Worm (Caenorhabditis elegans) whole organism, L3 larva: Measurements from ENCODE around the gene cex-2.

ENCODE experiments used
- R02D3.7 ChIP-seq: fragments of 150-350 bp; optimal IDR thresholded peaks from 2 replicates; lab custom pipeline; 2014; ENCODE audit warnings: missing biosample characterization, missing genetic modification characterization
- ZK546.5 ChIP-seq: sonication (generic microtip); optimal IDR thresholded peaks from 2 replicates; lab custom pipeline; 2017; ENCODE audit warnings: missing biosample characterization, missing genetic modification characterization
- ceh-16 ChIP-seq: sonication (generic microtip); optimal IDR thresholded peaks from 2 replicates; lab custom pipeline; 2017; ENCODE audit warnings: missing biosample characterization, missing genetic modification characterization
- ceh-28 ChIP-seq: fragments of 150-350 bp; optimal IDR thresholded peaks from 2 replicates; lab custom pipeline; 2014; ENCODE audit warnings: missing biosample characterization, missing genetic modification reagents, missing genetic modification characterization
- ceh-82 ChIP-seq: fragments of 150-350 bp; optimal IDR thresholded peaks from 2 replicates; lab custom pipeline; 2014; ENCODE audit warnings: missing biosample characterization, missing genetic modification characterization
- ceh-9 ChIP-seq: sonication (generic microtip); optimal IDR thresholded peaks from 2 replicates; lab custom pipeline; 2018; ENCODE audit warnings: missing biosample characterization, missing genetic modification characterization
- daf-12 ChIP-seq: fragments of 150-350 bp; optimal IDR thresholded peaks from 2 replicates; lab custom pipeline; 2014; ENCODE audit warnings: missing biosample characterization, missing genetic modification reagents, missing genetic modification characterization
- egl-5 ChIP-seq: fragments of 150-350 bp; optimal IDR thresholded peaks from 2 replicates; lab custom pipeline; 2017; ENCODE audit warnings: missing biosample characterization, missing genetic modification reagents, missing genetic modification characterization, inconsistent platforms
- elt-1 ChIP-seq: fragments of 150-350 bp; optimal IDR thresholded peaks from 2 replicates; lab custom pipeline; 2014; ENCODE audit warnings: missing biosample characterization, missing genetic modification characterization
- elt-2 ChIP-seq: sonication (generic microtip); optimal IDR thresholded peaks from 2 replicates; lab custom pipeline; 2016; ENCODE audit warnings: missing genetic modification reagents, mild to moderate bottlenecking, missing genetic modification characterization, missing compliant biosample characterization
- elt-3 ChIP-seq, 3 experiments: fragments of 150-350 bp in 1 of 3; sonication (generic microtip) in 2 of 3; optimal IDR thresholded peaks; 2 replicates in 2 of 3; 4 replicates in 1 of 3; lab custom pipeline; 2014 to 2017; ENCODE audit warnings: missing biosample characterization in 3 of 3, missing genetic modification characterization in 3 of 3
- fkh-10 ChIP-seq: sonication (generic microtip); optimal IDR thresholded peaks from 2 replicates; lab custom pipeline; 2017; ENCODE audit warnings: missing biosample characterization, missing genetic modification reagents, missing genetic modification characterization
- fkh-2 ChIP-seq: fragments of 150-350 bp; optimal IDR thresholded peaks from 2 replicates; lab custom pipeline; 2014; ENCODE audit warnings: missing biosample characterization, missing genetic modification reagents, missing genetic modification characterization
- fos-1 ChIP-seq: fragments of 150-350 bp; optimal IDR thresholded peaks from 2 replicates; lab custom pipeline; 2014; ENCODE audit warnings: missing biosample characterization, missing genetic modification characterization
- jun-1 ChIP-seq: fragments of 150-350 bp; optimal IDR thresholded peaks from 2 replicates; lab custom pipeline; 2014; ENCODE audit warnings: missing biosample characterization, missing genetic modification reagents, missing genetic modification characterization
- lsy-12 ChIP-seq: sonication (generic microtip); optimal IDR thresholded peaks from 2 replicates; lab custom pipeline; 2016; ENCODE audit warnings: mild to moderate bottlenecking, missing genetic modification characterization, missing compliant biosample characterization
- mdl-1 ChIP-seq: fragments of 150-350 bp; optimal IDR thresholded peaks from 2 replicates; lab custom pipeline; 2014; ENCODE audit warnings: missing biosample characterization, missing genetic modification characterization
- mml-1 ChIP-seq: fragments of 150-350 bp; sonication (generic microtip); optimal IDR thresholded peaks from 3 replicates; lab custom pipeline; 2014; ENCODE audit warnings: missing biosample characterization, missing genetic modification characterization
- nfya-1 ChIP-seq: sonication (generic microtip); optimal IDR thresholded peaks from 2 replicates; lab custom pipeline; 2017; ENCODE audit warnings: missing genetic modification characterization, mild to moderate bottlenecking, missing compliant biosample characterization, antibody characterized with exemption, moderate library complexity; ENCODE audit not compliant: insufficient read depth
- nhr-12 ChIP-seq: fragments of 150-350 bp; optimal IDR thresholded peaks from 2 replicates; lab custom pipeline; 2014; ENCODE audit warnings: missing biosample characterization, missing genetic modification characterization
- nhr-23 ChIP-seq: fragments of 150-350 bp; optimal IDR thresholded peaks from 2 replicates; lab custom pipeline; 2014; ENCODE audit warnings: missing biosample characterization, missing genetic modification reagents, missing genetic modification characterization
- nhr-25 ChIP-seq: sonication (generic microtip); optimal IDR thresholded peaks from 2 replicates; lab custom pipeline; 2017; ENCODE audit warnings: missing biosample characterization, missing genetic modification characterization
- nhr-43 ChIP-seq: sonication (generic microtip); optimal IDR thresholded peaks from 2 replicates; lab custom pipeline; 2016; ENCODE audit warnings: mild to moderate bottlenecking, missing genetic modification characterization, missing compliant biosample characterization; ENCODE audit not compliant: poor library complexity, severe bottlenecking
- nhr-77 ChIP-seq: fragments of 150-350 bp; optimal IDR thresholded peaks from 2 replicates; lab custom pipeline; 2014; ENCODE audit warnings: missing biosample characterization, missing genetic modification characterization
- pha-4 ChIP-seq: fragments of 150-350 bp; optimal IDR thresholded peaks from 2 replicates; lab custom pipeline; 2014; ENCODE audit warnings: missing biosample characterization, missing genetic modification reagents, missing genetic modification characterization
- pqm-1 ChIP-seq: fragments of 150-350 bp; optimal IDR thresholded peaks from 2 replicates; lab custom pipeline; 2017; ENCODE audit warnings: missing biosample characterization, missing genetic modification characterization, inconsistent platforms
- tbx-2 ChIP-seq: sonication (generic microtip); optimal IDR thresholded peaks from 2 replicates; lab custom pipeline; 2016; ENCODE audit warnings: mild to moderate bottlenecking, missing genetic modification characterization, missing compliant biosample characterization
- unc-62 ChIP-seq: fragments of 150-350 bp; sonication (generic microtip); optimal IDR thresholded peaks from 4 replicates; lab custom pipeline; 2014; ENCODE audit warnings: missing biosample characterization, missing genetic modification reagents, missing genetic modification characterization

cex-2 gene

ce11 chrII:7803174-7803573 lies 32.0 kb downstream of the cex-2 start:
- no peak for TF ChIP-seq R02D3.7
- TF ChIP-seq ceh-16, result no peak
- no peak for TF ChIP-seq egl-5 (tag; lab: Kevin White, UChicago)
- TF ChIP-seq nhr-23 (tag; lab: Kevin White, UChicago), result peak; percentile 18
- no peak for TF ChIP-seq lsy-12 (tag; lab: Kevin White, UChicago)
- no peak for TF ChIP-seq fos-1
- TF ChIP-seq elt-1 (tag; lab: Kevin White, UChicago), result peak; percentile 59
- no peak for TF ChIP-seq mdl-1 (tag; lab: Kevin White, UChicago)
- TF ChIP-seq, all 47 proteins: peak for 2

ce11 chrII:7801899-7802298 lies 33.3 kb downstream of the cex-2 start:
- no peak for TF ChIP-seq ceh-82 (tag; lab: Kevin White, UChicago)
- TF ChIP-seq elt-1 (tag; lab: Kevin White, UChicago), result peak; percentile 96
- peak; percentile 77 for TF ChIP-seq nhr-25 (tag; lab: Kevin White, UChicago)
- peak; percentile 50 for TF ChIP-seq ceh-16
- peak; percentile 70 for TF ChIP-seq nhr-23 (tag; lab: Kevin White, UChicago)

- TF ChIP-seq lsy-12 (tag; lab: Kevin White, UChicago), result no peak
- peak; percentile 20 for TF ChIP-seq pqm-1 (tag; lab: Kevin White, UChicago)
- no peak for TF ChIP-seq ZK546.5 (tag; lab: Kevin White, UChicago)
- no peak for TF ChIP-seq ceh-9
- TF ChIP-seq R02D3.7, result no peak
- TF ChIP-seq fkh-2 (tag; lab: Kevin White, UChicago), result no peak
- TF ChIP-seq pha-4 (tag; lab: Kevin White, UChicago), result peak; percentile 26
- TF ChIP-seq jun-1 (tag; lab: Kevin White, UChicago), result no peak
- TF ChIP-seq elt-2 (tag; lab: Kevin White, UChicago), result peak; percentile 60
- TF ChIP-seq elt-3 (tag; optimal IDR thresholded peaks at IDR 0.05; lab: Kevin White, UChicago), result no peak
- TF ChIP-seq, all 47 proteins: peak for 3
Measured at ce11 chrII:7801255-7801654, 34.0 kb downstream of the cex-2 start.

- no peak for TF ChIP-seq elt-1 (tag; lab: Kevin White, UChicago)
- no peak for TF ChIP-seq lsy-12 (tag; lab: Kevin White, UChicago)
- no peak for TF ChIP-seq unc-62 (GFP tag; lab: Kevin White, UChicago)
- no peak for TF ChIP-seq tbx-2 (tag; lab: Kevin White, UChicago)
- TF ChIP-seq fkh-10 (GFP tag; lab: Kevin White, UChicago), result peak; percentile 43
- TF ChIP-seq, all 47 proteins: peak for 1
Measured at ce11 chrII:7795299-7795698, 39.9 kb downstream of the cex-2 start.

ce11 chrII:7794222-7794621 lies 41.0 kb downstream of the cex-2 start, which contains the start of gene glr-4:
glr-4 (minus strand) TSS chrII:7794322.
- TF ChIP-seq ceh-28 (tag; lab: Kevin White, UChicago) (no peak), nhr-12 (tag; lab: Kevin White, UChicago) (no peak), ceh-82 (tag; lab: Kevin White, UChicago) (no peak), elt-1 (tag; lab: Kevin White, UChicago) (peak; percentile 32), nhr-77 (tag; lab: Kevin White, UChicago) (no peak)

ce11 chrII:7792514-7792913 lies 42.7 kb downstream of the cex-2 start:
- TF ChIP-seq ceh-9, result no peak
- peak; percentile 25 for TF ChIP-seq nhr-25 (tag; lab: Kevin White, UChicago)

ce11 chrII:7791408-7792050 lies 43.7 kb downstream of the cex-2 start:
- peak; percentile 41 for TF ChIP-seq pha-4 (tag; lab: Kevin White, UChicago)
- TF ChIP-seq ZK546.5 (tag; lab: Kevin White, UChicago), result no peak
- peak; percentile 67 for TF ChIP-seq nhr-23 (tag; lab: Kevin White, UChicago)
- TF ChIP-seq daf-12 (tag; lab: Kevin White, UChicago), result no peak
- TF ChIP-seq ceh-16, result no peak
- TF ChIP-seq nfya-1, result no peak
- no peak for TF ChIP-seq mdl-1 (tag; lab: Kevin White, UChicago)
- TF ChIP-seq ceh-28 (tag; lab: Kevin White, UChicago), result peak; percentile 20
- TF ChIP-seq ceh-82 (tag; lab: Kevin White, UChicago), result peak; percentile 6
- TF ChIP-seq R02D3.7, result peak; percentile 18
- peak; percentile 10 for TF ChIP-seq nhr-43 (tag; lab: Kevin White, UChicago)
- no peak for TF ChIP-seq mml-1 (tag; lab: Kevin White, UChicago)
- no peak for TF ChIP-seq jun-1 (tag; lab: Kevin White, UChicago)
